Worm (Caenorhabditis elegans) whole organism, young adult: ENCODE measurements around the gene K01A11.3.
A peak's percentile ranks its signal among the peaks of the same experiment; 100 is the strongest.
"Not testable (repeated sequence)": the region's sequence is repeated elsewhere in the genome, so short reads cannot be mapped to it uniquely, and the experiment has no call there.

Experiments
- Y79H2A.3 ChIP-seq: fragments of 200-800 bp; sonication (Bioruptor generic); conservative IDR thresholded peaks from 2 replicates; pipeline ENCODE4 v1.3.6; 2022; ENCODE audit warnings: missing genetic modification reagents, missing genetic modification characterization, missing compliant biosample characterization
- egrh-3 ChIP-seq: fragments of 200-800 bp; sonication (Bioruptor generic); IDR thresholded peaks from 2 replicates; pipeline ENCODE4 v1.3.6; 2022; ENCODE audit warnings: missing genetic modification reagents, missing genetic modification characterization, missing compliant biosample characterization
- lin-35 ChIP-seq, 3 experiments: fragments of 150-350 bp in 2 of 3; sonication (generic microtip) in 1 of 3; optimal IDR thresholded peaks; 2 replicates each; lab custom pipeline; 2014 to 2018; ENCODE audit warnings: missing biosample characterization in 3 of 3, missing genetic modification characterization in 3 of 3, missing genetic modification reagents in 3 of 3
- lir-1 ChIP-seq: fragments of 200-800 bp; sonication (Bioruptor generic); conservative IDR thresholded peaks from 2 replicates; pipeline ENCODE4 v1.3.6; 2022; ENCODE audit warnings: missing genetic modification reagents, missing genetic modification characterization, missing compliant biosample characterization
- madf-8 ChIP-seq: fragments of 200-800 bp; sonication (Bioruptor generic); conservative IDR thresholded peaks from 2 replicates; pipeline ENCODE4 v1.3.6; 2022; ENCODE audit warnings: missing genetic modification reagents, missing genetic modification characterization, missing compliant biosample characterization
- unc-130 ChIP-seq: sonication (generic microtip); optimal IDR thresholded peaks from 2 replicates; lab custom pipeline; 2016; ENCODE audit warnings: missing genetic modification reagents, missing genetic modification characterization, missing compliant biosample characterization

- not testable (repeated sequence) for TF ChIP-seq Y79H2A.3 (GFP tag; lab: Robert Waterston, UW); lir-1 (GFP tag; lab: Robert Waterston, UW); unc-130 (GFP tag; lab: Kevin White, UChicago); madf-8; lin-35 (GFP tag; optimal IDR thresholded peaks at IDR 0.05; lab: Kevin White, UChicago)
- TF ChIP-seq egrh-3 (GFP tag; lab: Robert Waterston, UW) = peak; percentile 42; the same call in 1 of the 2 replicates
These were observed 18.8 kb downstream of the K01A11.3 start for ce11 chrIII:3433487-3434131.
